Fruit fly (Drosophila melanogaster): ENCODE results near the gene CG46281.

CG46281 gene

DNA sequence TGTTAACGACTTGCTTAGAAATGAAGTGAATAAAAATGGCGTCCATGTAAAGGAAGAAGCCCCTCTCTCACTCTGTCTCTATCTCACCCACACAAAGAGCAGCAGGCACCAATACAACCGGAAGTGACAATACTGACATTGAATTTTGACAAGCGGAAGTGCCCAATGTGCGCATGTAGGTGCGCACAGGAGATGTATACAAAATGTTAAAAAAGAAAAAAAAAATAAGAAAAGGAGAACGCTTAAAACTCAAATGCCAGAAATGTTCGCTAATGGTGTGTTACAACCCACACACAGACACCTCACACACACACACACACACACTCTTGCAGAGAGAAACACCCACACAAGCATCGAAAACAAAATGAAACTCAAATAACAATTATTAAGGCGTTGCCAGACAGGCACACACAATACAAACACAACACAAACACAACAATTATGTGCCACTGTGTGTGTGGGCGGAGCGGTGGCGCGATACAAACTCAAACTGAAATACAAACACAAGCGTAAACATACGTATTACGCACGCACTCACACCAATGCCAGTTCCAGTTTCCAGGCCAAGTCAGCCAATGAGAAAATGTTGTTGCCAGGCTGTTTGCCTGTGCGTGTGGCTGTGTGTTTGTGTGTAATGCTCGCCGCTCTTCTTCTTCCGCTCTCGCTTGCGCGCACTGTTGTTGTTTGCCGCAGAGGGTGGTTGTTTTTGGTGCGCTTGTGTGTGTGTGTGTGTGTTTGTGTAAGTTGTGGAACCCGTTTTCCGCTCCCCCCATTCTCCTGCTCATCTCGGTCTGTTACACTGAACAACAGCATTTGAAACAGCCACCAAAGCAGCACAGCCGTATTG is 33.9 kb upstream of the CG46281 start (continued):
- no peak for TF ChIP-seq CG2889 (GFP tag; IDR thresholded peaks at IDR 0.05)
- TF ChIP-seq schlank (tag; optimal IDR thresholded peaks at IDR 0.05), result no peak
- peak; percentile 26 for TF ChIP-seq CG10979 (tag; optimal IDR thresholded peaks at IDR 0.05)
- no peak for TF ChIP-seq CG6254 (GFP tag; optimal IDR thresholded peaks at IDR 0.05)
- TF ChIP-seq sqz (GFP tag; optimal IDR thresholded peaks at IDR 0.05), result no peak
- TF ChIP-seq CG1024 (GFP tag; IDR thresholded peaks at IDR 0.05), result no peak
- TF ChIP-seq ap (GFP tag; IDR thresholded peaks at IDR 0.05), result no peak
- TF ChIP-seq NFAT (GFP tag; IDR thresholded peaks at IDR 0.05), result no peak
- TF ChIP-seq CG10321 (GFP tag; IDR thresholded peaks at IDR 0.05), result no peak
- TF ChIP-seq CG2120 (GFP tag; optimal IDR thresholded peaks at IDR 0.05), result no peak
- TF ChIP-seq E2f2 (GFP tag; IDR thresholded peaks at IDR 0.05), result no peak
- no peak for TF ChIP-seq CG10366 (GFP tag; IDR thresholded peaks at IDR 0.05)
- TF ChIP-seq Fer1 (GFP tag; optimal IDR thresholded peaks at IDR 0.05), result no peak
- 0 out of 2 replicates have a peak, but pooled peaks have one; percentile 14 for TF ChIP-seq stc (GFP tag; IDR thresholded peaks at IDR 0.05)
- no peak for TF ChIP-seq Scr (GFP tag; IDR thresholded peaks at IDR 0.05; ENCODE audit: partially characterized antibody)
- TF ChIP-seq rib (GFP tag; IDR thresholded peaks at IDR 0.05), result no peak
- TF ChIP-seq gcm (GFP tag; optimal IDR thresholded peaks at IDR 0.05), result peak; percentile 7
- TF ChIP-seq Asciz (GFP tag; optimal IDR thresholded peaks at IDR 0.05), result peak; percentile 21
- TF ChIP-seq aop (GFP tag; IDR thresholded peaks at IDR 0.05), result no peak
- peak; percentile 83 for TF ChIP-seq CoRest (tag; optimal IDR thresholded peaks at IDR 0.05)
- peak; percentile 94 for TF ChIP-seq Nf-YA (GFP tag; IDR thresholded peaks at IDR 0.05)
- TF ChIP-seq CG18599 (GFP tag; optimal IDR thresholded peaks at IDR 0.05), result no peak
- no peak for TF ChIP-seq HLH54F (GFP tag; optimal IDR thresholded peaks at IDR 0.05)
- no peak for TF ChIP-seq CG17802 (tag; optimal IDR thresholded peaks at IDR 0.05)
- TF ChIP-seq ash1 (GFP tag; optimal IDR thresholded peaks at IDR 0.05), result no peak
- no peak for TF ChIP-seq CG11696 (GFP tag; IDR thresholded peaks at IDR 0.05)
- no peak for TF ChIP-seq slbo (GFP tag; IDR thresholded peaks at IDR 0.05)
- TF ChIP-seq Hr51 (GFP tag; optimal IDR thresholded peaks at IDR 0.05), result no peak
- no peak for TF ChIP-seq sug (tag; optimal IDR thresholded peaks at IDR 0.05)
- TF ChIP-seq wor (GFP tag; IDR thresholded peaks at IDR 0.05), result no peak
- peak; percentile 31; the same call in 1 of the 2 replicates for TF ChIP-seq CG14441 (GFP tag; IDR thresholded peaks at IDR 0.05)
- no peak for TF ChIP-seq ab (GFP tag; optimal IDR thresholded peaks at IDR 0.05)
- TF ChIP-seq CG2199 (GFP tag; IDR thresholded peaks at IDR 0.05), result no peak; the same call in 2 of the 3 replicates
- peak; percentile 32; the same call in 1 of the 3 replicates for TF ChIP-seq tgo (GFP tag; IDR thresholded peaks at IDR 0.05)
- TF ChIP-seq ems (GFP tag; optimal IDR thresholded peaks at IDR 0.05), result no peak
- TF ChIP-seq zen (tag; optimal IDR thresholded peaks at IDR 0.05), result peak; percentile 63
- TF ChIP-seq bowl (GFP tag; IDR thresholded peaks at IDR 0.05), result no peak
- peak; percentile 10 for TF ChIP-seq CG2116 (GFP tag; optimal IDR thresholded peaks at IDR 0.05)
- no peak for TF ChIP-seq CG13624 (GFP tag; optimal IDR thresholded peaks at IDR 0.05)
- TF ChIP-seq lov (optimal IDR thresholded peaks at IDR 0.05), result no peak
- TF ChIP-seq lov (GFP tag; IDR thresholded peaks at IDR 0.05), result no peak
- TF ChIP-seq CG17568 (GFP tag; optimal IDR thresholded peaks at IDR 0.05), result no peak

Data from whole organism, embryonic.